Worm (Caenorhabditis elegans) whole organism, late embryonic: ENCODE data around the gene F46G11.2.

Experiments used
- C08G9.2 ChIP-seq: sonication (generic microtip); optimal IDR thresholded peaks from 2 replicates; lab custom pipeline; 2016; ENCODE audit warnings: mild to moderate bottlenecking, missing genetic modification characterization, moderate library complexity, missing compliant biosample characterization
- K09A11.1 ChIP-seq: sonication (generic microtip); optimal IDR thresholded peaks from 2 replicates; lab custom pipeline; 2017; ENCODE audit warnings: antibody characterized with exemption, mild to moderate bottlenecking, missing genetic modification characterization, missing compliant biosample characterization; ENCODE audit not compliant: insufficient read depth
- ahr-1 ChIP-seq: sonication (generic microtip); optimal IDR thresholded peaks from 2 replicates; lab custom pipeline; 2016; ENCODE audit warnings: missing genetic modification characterization, missing compliant biosample characterization
- ama-1 ChIP-seq: fragments of 150-350 bp; optimal IDR thresholded peaks from 2 replicates; lab custom pipeline; 2014
- ceh-14 ChIP-seq: sonication (generic microtip); optimal IDR thresholded peaks from 2 replicates; lab custom pipeline; 2016; ENCODE audit warnings: missing genotype, missing genetic modification characterization, missing compliant biosample characterization
- ceh-18 ChIP-seq: sonication (generic microtip); optimal IDR thresholded peaks from 2 replicates; lab custom pipeline; 2016; ENCODE audit warnings: missing genetic modification characterization, missing compliant biosample characterization
- ceh-19 ChIP-seq: fragments of 200-800 bp; sonication (Bioruptor generic); optimal IDR thresholded peaks from 2 replicates; lab custom pipeline; 2018; ENCODE audit warnings: mild to moderate bottlenecking, missing genetic modification characterization, missing compliant biosample characterization
- ceh-2 ChIP-seq: sonication (generic microtip); optimal IDR thresholded peaks from 2 replicates; lab custom pipeline; 2016; ENCODE audit warnings: missing genotype, missing genetic modification characterization, missing compliant biosample characterization
- ceh-24 ChIP-seq: sonication (generic microtip); optimal IDR thresholded peaks from 2 replicates; lab custom pipeline; 2016; ENCODE audit warnings: mild to moderate bottlenecking, missing genetic modification characterization, missing compliant biosample characterization
- ceh-30 ChIP-seq: fragments of 150-350 bp; optimal IDR thresholded peaks from 2 replicates; lab custom pipeline; 2014; ENCODE audit warnings: missing biosample characterization, missing genetic modification characterization
- ceh-31 ChIP-seq: sonication (generic microtip); optimal IDR thresholded peaks from 2 replicates; lab custom pipeline; 2016; ENCODE audit warnings: missing genetic modification characterization, missing compliant biosample characterization
- ceh-34 ChIP-seq: sonication (generic microtip); optimal IDR thresholded peaks from 2 replicates; lab custom pipeline; 2016; ENCODE audit warnings: mild to moderate bottlenecking, missing genetic modification characterization, missing compliant biosample characterization
- ceh-48 ChIP-seq: sonication (generic microtip); optimal IDR thresholded peaks from 2 replicates; lab custom pipeline; 2016; ENCODE audit warnings: missing genetic modification characterization, inconsistent platforms, missing compliant biosample characterization
- ceh-6 ChIP-seq: fragments of 200-800 bp; sonication (Bioruptor generic); optimal IDR thresholded peaks from 2 replicates; lab custom pipeline; 2018; ENCODE audit warnings: mild to moderate bottlenecking, missing genetic modification characterization, missing compliant biosample characterization
- dmd-4 ChIP-seq: sonication (generic microtip); optimal IDR thresholded peaks from 2 replicates; lab custom pipeline; 2016; ENCODE audit warnings: borderline replicate concordance, missing genetic modification characterization, missing compliant biosample characterization
- elt-2 ChIP-seq: sonication (generic microtip); optimal IDR thresholded peaks from 2 replicates; lab custom pipeline; 2016; ENCODE audit warnings: missing genetic modification reagents, missing genetic modification characterization, missing compliant biosample characterization
- elt-4 ChIP-seq: sonication (generic microtip); optimal IDR thresholded peaks from 2 replicates; lab custom pipeline; 2016; ENCODE audit warnings: missing genetic modification characterization, missing compliant biosample characterization
- eyg-1 ChIP-seq: sonication (generic microtip); optimal IDR thresholded peaks from 2 replicates; lab custom pipeline; 2016; ENCODE audit warnings: missing genotype, missing genetic modification characterization, missing compliant biosample characterization
- fkh-10 ChIP-seq: fragments of 150-350 bp; optimal IDR thresholded peaks from 2 replicates; lab custom pipeline; 2014; ENCODE audit warnings: missing biosample characterization, missing genetic modification reagents, missing genetic modification characterization
- fkh-6 ChIP-seq: sonication (generic microtip); optimal IDR thresholded peaks from 2 replicates; lab custom pipeline; 2016; ENCODE audit warnings: missing genetic modification characterization, missing compliant biosample characterization
- hlh-15 ChIP-seq: sonication (generic microtip); optimal IDR thresholded peaks from 2 replicates; lab custom pipeline; 2016; ENCODE audit warnings: missing genetic modification characterization, missing compliant biosample characterization
- hlh-8 ChIP-seq: sonication (generic microtip); optimal IDR thresholded peaks from 2 replicates; lab custom pipeline; 2016; ENCODE audit warnings: missing genotype, missing genetic modification characterization, missing compliant biosample characterization
- lim-6 ChIP-seq: sonication (generic microtip); optimal IDR thresholded peaks from 2 replicates; lab custom pipeline; 2016; ENCODE audit warnings: missing genetic modification characterization, missing compliant biosample characterization
- lin-11 ChIP-seq: fragments of 200-800 bp; sonication (Bioruptor generic); optimal IDR thresholded peaks from 2 replicates; lab custom pipeline; 2018; ENCODE audit warnings: mild to moderate bottlenecking, missing genetic modification characterization, missing compliant biosample characterization
- madf-2 ChIP-seq: sonication (generic microtip); optimal IDR thresholded peaks from 2 replicates; lab custom pipeline; 2017; ENCODE audit warnings: missing genetic modification characterization, missing compliant biosample characterization
- mec-3 ChIP-seq: sonication (generic microtip); optimal IDR thresholded peaks from 2 replicates; lab custom pipeline; 2016; ENCODE audit warnings: borderline replicate concordance, missing genetic modification characterization, missing compliant biosample characterization
- nfya-1 ChIP-seq: sonication (generic microtip); optimal IDR thresholded peaks from 2 replicates; lab custom pipeline; 2017; ENCODE audit warnings: missing genetic modification characterization, mild to moderate bottlenecking, missing compliant biosample characterization, antibody characterized with exemption, moderate library complexity
- nhr-11 ChIP-seq: fragments of 150-350 bp; optimal IDR thresholded peaks from 2 replicates; lab custom pipeline; 2014; ENCODE audit warnings: missing biosample characterization, missing genetic modification characterization
- nhr-232 ChIP-seq: sonication (generic microtip); optimal IDR thresholded peaks from 2 replicates; lab custom pipeline; 2016; ENCODE audit warnings: missing genetic modification characterization, missing compliant biosample characterization
- npax-4 ChIP-seq: sonication (generic microtip); optimal IDR thresholded peaks from 2 replicates; lab custom pipeline; 2016; ENCODE audit warnings: missing genetic modification characterization, missing compliant biosample characterization
- odd-2 ChIP-seq: sonication (generic microtip); optimal IDR thresholded peaks from 2 replicates; lab custom pipeline; 2017; ENCODE audit warnings: antibody characterized with exemption, mild to moderate bottlenecking, missing genetic modification characterization, missing compliant biosample characterization
- pag-3 ChIP-seq: sonication (generic microtip); optimal IDR thresholded peaks from 2 replicates; lab custom pipeline; 2016; ENCODE audit warnings: missing compliant biosample characterization, missing genetic modification characterization, borderline replicate concordance
- pat-9 ChIP-seq: fragments of 200-800 bp; sonication (Bioruptor generic); optimal IDR thresholded peaks from 2 replicates; lab custom pipeline; 2018; ENCODE audit warnings: mild to moderate bottlenecking, missing genetic modification characterization, moderate library complexity, missing compliant biosample characterization
- pha-4 ChIP-seq: fragments of 150-350 bp; optimal IDR thresholded peaks from 2 replicates; lab custom pipeline; 2018; ENCODE audit warnings: missing biosample characterization, missing genetic modification reagents, missing genetic modification characterization
- pros-1 ChIP-seq: fragments of 150-350 bp; optimal IDR thresholded peaks from 2 replicates; lab custom pipeline; 2014; ENCODE audit warnings: missing biosample characterization, missing genetic modification reagents, missing genetic modification characterization
- ref-2 ChIP-seq: sonication (generic microtip); optimal IDR thresholded peaks from 2 replicates; lab custom pipeline; 2016; ENCODE audit warnings: missing genetic modification characterization, missing compliant biosample characterization
- rnt-1 ChIP-seq: sonication (generic microtip); optimal IDR thresholded peaks from 2 replicates; lab custom pipeline; 2016; ENCODE audit warnings: missing genetic modification characterization, missing compliant biosample characterization
- sox-2 ChIP-seq: fragments of 200-800 bp; sonication (Bioruptor generic); IDR thresholded peaks from 2 replicates; pipeline ENCODE4 v1.3.6; 2022; ENCODE audit warnings: missing genetic modification reagents, missing genetic modification characterization, missing compliant biosample characterization
- sox-4 ChIP-seq: sonication (generic microtip); optimal IDR thresholded peaks from 2 replicates; lab custom pipeline; 2017; ENCODE audit warnings: mild to moderate bottlenecking, missing genetic modification characterization, inconsistent platforms, missing compliant biosample characterization
- syd-9 ChIP-seq: sonication (generic microtip); optimal IDR thresholded peaks from 2 replicates; lab custom pipeline; 2016; ENCODE audit warnings: mild to moderate bottlenecking, missing genetic modification characterization, moderate library complexity, missing compliant biosample characterization
- tbx-2 ChIP-seq: sonication (generic microtip); optimal IDR thresholded peaks from 2 replicates; lab custom pipeline; 2016; ENCODE audit warnings: missing genetic modification characterization, missing compliant biosample characterization
- ttx-3 ChIP-seq: sonication (generic microtip); optimal IDR thresholded peaks from 2 replicates; lab custom pipeline; 2016; ENCODE audit warnings: missing genetic modification reagents, missing genetic modification characterization, missing compliant biosample characterization
- unc-3 ChIP-seq, 2 experiments: fragments of 200-800 bp in 1 of 2; sonication (Bioruptor generic) in 1 of 2; sonication (generic microtip) in 1 of 2; conservative IDR thresholded peaks in 1 of 2; optimal IDR thresholded peaks in 1 of 2; 2 replicates each; pipeline versions ENCODE4 v1.3.6 to Lab custom; 2016 to 2022; ENCODE audit warnings: missing compliant biosample characterization in 2 of 2, missing genetic modification characterization in 2 of 2, missing genetic modification reagents in 1 of 2
- unc-42 ChIP-seq: sonication (generic microtip); optimal IDR thresholded peaks from 2 replicates; lab custom pipeline; 2016; ENCODE audit warnings: missing genotype, missing genetic modification characterization, missing compliant biosample characterization
- unc-55 ChIP-seq: sonication (generic microtip); optimal IDR thresholded peaks from 2 replicates; lab custom pipeline; 2017; ENCODE audit warnings: missing biosample characterization, missing genetic modification reagents, missing genetic modification characterization
- unc-86 ChIP-seq: sonication (generic microtip); optimal IDR thresholded peaks from 2 replicates; lab custom pipeline; 2016; ENCODE audit warnings: missing genetic modification characterization, missing compliant biosample characterization
- zip-5 ChIP-seq: sonication (generic microtip); optimal IDR thresholded peaks from 2 replicates; lab custom pipeline; 2016; ENCODE audit warnings: missing genetic modification characterization, missing compliant biosample characterization
- ztf-16 ChIP-seq: sonication (generic microtip); optimal IDR thresholded peaks from 2 replicates; lab custom pipeline; 2017; ENCODE audit warnings: missing genetic modification characterization, missing compliant biosample characterization

F46G11.2 gene

DNA sequence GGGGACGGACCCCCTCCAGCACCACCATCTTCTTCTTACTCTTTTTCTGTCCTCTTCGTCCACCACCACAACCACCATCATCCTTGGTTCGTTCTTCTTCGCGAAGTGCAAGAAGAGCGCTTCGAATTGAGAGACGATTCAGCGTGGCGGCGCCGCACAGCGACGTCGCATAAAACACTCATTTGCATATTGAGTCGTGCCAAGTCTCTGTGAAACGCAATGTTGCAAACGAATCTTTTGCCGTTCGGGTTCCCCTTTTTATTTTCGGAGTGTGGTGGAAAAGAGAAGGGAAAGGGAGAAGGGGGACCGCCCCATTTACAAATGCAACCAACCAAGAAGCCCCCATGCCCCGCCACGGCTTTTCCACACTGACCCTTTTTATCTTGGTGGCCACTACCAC, 28.4 kb downstream of the F46G11.2 start (continued):
- TF ChIP-seq rnt-1 (tag; lab: Kevin White, UChicago): peak; percentile 7
- TF ChIP-seq ceh-30: no peak
- no peak for TF ChIP-seq unc-42 (tag; lab: Kevin White, UChicago)
- TF ChIP-seq lim-6 (tag; lab: Kevin White, UChicago): no peak
- peak; percentile 42 for TF ChIP-seq sox-4 (tag; lab: Kevin White, UChicago)
- no peak for TF ChIP-seq ztf-16 (tag; lab: Kevin White, UChicago)
- TF ChIP-seq ceh-14 (tag; lab: Kevin White, UChicago): no peak
- no peak for TF ChIP-seq odd-2 (tag; lab: Kevin White, UChicago)
- no peak for TF ChIP-seq C08G9.2
- TF ChIP-seq syd-9 (tag; lab: Kevin White, UChicago): peak; percentile 27
- no peak for TF ChIP-seq nhr-11 (tag; lab: Kevin White, UChicago)
- no peak for TF ChIP-seq unc-3 (GFP tag; conservative IDR thresholded peaks at IDR 0.05; lab: Robert Waterston, UW)
- no peak for TF ChIP-seq unc-3 (tag; optimal IDR thresholded peaks at IDR 0.05; lab: Kevin White, UChicago)
- TF ChIP-seq ceh-34: peak; percentile 71
- no peak for TF ChIP-seq hlh-8 (tag; lab: Kevin White, UChicago)
- no peak for TF ChIP-seq ceh-48

DNA sequence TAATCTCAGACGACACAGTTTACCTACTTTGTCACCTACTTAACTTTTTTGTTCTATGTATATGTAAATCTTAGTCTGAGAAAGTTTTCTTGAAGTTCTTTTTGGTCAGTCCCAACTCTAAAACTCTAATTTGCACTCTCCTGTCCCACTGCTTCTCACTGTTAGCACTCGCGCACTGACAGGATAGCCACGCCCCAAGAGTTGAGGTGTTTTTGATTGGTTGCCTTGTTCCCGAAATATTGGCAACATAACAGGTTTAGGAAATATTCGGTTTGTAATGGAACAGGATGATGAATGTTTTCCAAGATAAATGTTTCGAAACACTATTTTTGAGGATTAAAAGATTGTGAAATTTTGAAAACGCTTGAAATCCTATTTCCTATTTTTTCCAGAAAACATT, 29.1 kb downstream of the F46G11.2 start:
- TF ChIP-seq ceh-18 (tag; lab: Kevin White, UChicago) (no peak), nfya-1 (tag; lab: Kevin White, UChicago) (peak; percentile 46)
- TF ChIP-seq, all 69 proteins: peak for 1

DNA sequence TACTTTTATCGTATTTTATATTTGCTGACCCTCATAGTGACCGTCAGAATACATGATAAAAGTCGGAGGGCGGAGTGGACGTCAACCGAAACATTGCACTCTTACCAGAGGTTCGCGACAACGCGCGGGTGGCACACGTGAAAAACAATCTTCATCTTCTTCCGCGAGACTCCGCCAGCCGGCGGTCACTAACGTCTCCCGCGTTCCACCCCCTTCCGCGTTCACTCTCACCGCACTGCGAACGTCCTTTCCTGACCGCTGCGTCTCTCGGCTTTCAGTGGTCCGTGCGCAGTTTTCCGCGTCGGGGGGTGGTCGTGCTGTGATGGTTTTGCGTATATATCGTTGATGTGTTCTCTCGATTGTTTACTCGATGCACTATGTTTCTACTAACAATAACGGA, 30.2 kb downstream of the F46G11.2 start:
- TF ChIP-seq fkh-6 (tag; lab: Kevin White, UChicago): no peak
- peak; percentile 22 for TF ChIP-seq ceh-6 (GFP tag; lab: Kevin White, UChicago)
- peak; percentile 78 for TF ChIP-seq pros-1 (tag; lab: Kevin White, UChicago)
- TF ChIP-seq unc-86 (tag; lab: Kevin White, UChicago): peak; percentile 49
- no peak for TF ChIP-seq ahr-1
- peak; percentile 31 for TF ChIP-seq eyg-1 (tag; lab: Kevin White, UChicago)
- TF ChIP-seq elt-2 (tag; lab: Kevin White, UChicago): no peak
- TF ChIP-seq unc-3 (GFP tag; conservative IDR thresholded peaks at IDR 0.05; lab: Robert Waterston, UW): no peak
- no peak for TF ChIP-seq unc-3 (tag; optimal IDR thresholded peaks at IDR 0.05; lab: Kevin White, UChicago)
- TF ChIP-seq pha-4: no peak
- no peak for TF ChIP-seq pat-9 (tag; lab: Kevin White, UChicago)
- TF ChIP-seq ceh-34: peak; percentile 86
- peak; percentile 42 for TF ChIP-seq ceh-2
- TF ChIP-seq mec-3 (tag; lab: Kevin White, UChicago): no peak
- TF ChIP-seq elt-4 (tag; lab: Kevin White, UChicago): no peak
- TF ChIP-seq nhr-11 (tag; lab: Kevin White, UChicago): no peak
- no peak for TF ChIP-seq K09A11.1 (tag; lab: Kevin White, UChicago)
- no peak for TF ChIP-seq ttx-3 (tag; lab: Kevin White, UChicago)
- peak; percentile 76 for TF ChIP-seq syd-9 (tag; lab: Kevin White, UChicago)
- TF ChIP-seq nfya-1 (tag; lab: Kevin White, UChicago): peak; percentile 60
- no peak for TF ChIP-seq npax-4 (tag; lab: Kevin White, UChicago)
- no peak for TF ChIP-seq unc-42 (tag; lab: Kevin White, UChicago)
- peak; percentile 61 for TF ChIP-seq tbx-2
- TF ChIP-seq madf-2 (tag; lab: Kevin White, UChicago): no peak
- peak; percentile 5 for TF ChIP-seq dmd-4 (tag; lab: Kevin White, UChicago)
- peak; percentile 51 for TF ChIP-seq ceh-31 (tag; lab: Kevin White, UChicago)
- no peak for TF ChIP-seq zip-5
- TF ChIP-seq ceh-19: peak; percentile 59
- TF ChIP-seq rnt-1 (tag; lab: Kevin White, UChicago): peak; percentile 80
- TF ChIP-seq ceh-24 (tag; lab: Kevin White, UChicago): no peak
- peak; percentile 70 for TF ChIP-seq unc-55 (GFP tag; lab: Kevin White, UChicago)
- TF ChIP-seq sox-2: no peak
- peak; percentile 31 for TF ChIP-seq nhr-232 (tag; lab: Kevin White, UChicago)
- TF ChIP-seq hlh-15 (tag; lab: Kevin White, UChicago): no peak
- no peak for TF ChIP-seq lin-11 (tag; lab: Kevin White, UChicago)
- peak; percentile 61 for TF ChIP-seq ref-2 (tag; lab: Kevin White, UChicago)
- TF ChIP-seq fkh-10 (GFP tag; lab: Kevin White, UChicago): no peak
- TF ChIP-seq pag-3: no peak
- no peak for TF ChIP-seq C08G9.2
- TF ChIP-seq hlh-8 (tag; lab: Kevin White, UChicago): peak; percentile 41
- no peak for TF ChIP-seq ceh-18 (tag; lab: Kevin White, UChicago)
- no peak for TF ChIP-seq ama-1 (lab: Kevin White, UChicago)
